Fruit fly (Drosophila melanogaster): ENCODE data around the gene muc.

The muc gene

DNA sequence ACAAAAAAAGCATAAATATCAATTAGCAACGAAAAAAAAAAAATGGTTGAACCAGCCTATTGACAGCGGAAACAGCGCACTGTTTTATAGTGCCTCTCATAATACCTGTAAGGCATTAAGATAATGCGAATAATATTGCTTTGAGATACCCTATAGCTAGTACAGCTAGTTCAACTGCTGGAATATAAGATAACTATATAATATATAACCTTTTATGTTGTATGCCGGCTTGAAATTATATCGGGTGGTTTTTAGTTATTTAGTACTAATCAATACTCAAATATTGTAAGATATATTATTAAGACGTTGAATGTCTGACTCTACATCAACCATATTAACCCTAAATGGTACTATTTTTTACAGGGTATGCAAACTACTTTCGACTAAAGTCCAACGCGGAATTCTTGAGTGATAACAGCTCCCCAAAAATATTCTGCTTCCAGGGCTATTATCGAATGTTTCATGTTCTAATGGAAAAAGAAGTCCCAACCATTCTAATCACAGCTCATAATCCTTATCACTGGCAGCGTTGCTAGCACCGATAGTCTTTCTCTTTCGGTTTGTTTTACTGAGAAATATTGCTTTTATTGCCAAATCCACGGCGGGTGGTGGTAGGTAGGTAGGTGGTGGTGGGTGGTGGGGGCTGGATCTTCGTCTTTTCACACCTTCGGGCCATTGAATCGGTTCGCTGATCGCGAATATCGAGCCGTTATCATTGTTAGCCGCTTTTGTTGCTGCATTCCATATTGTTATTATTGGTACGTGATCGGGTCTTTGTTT is 7.5 kb downstream of the muc start (continued):
- no peak for TF ChIP-seq CG12942 (GFP tag; optimal IDR thresholded peaks at IDR 0.05)
- TF ChIP-seq CG8944 (GFP tag; optimal IDR thresholded peaks at IDR 0.05): no peak
- no peak for TF ChIP-seq CG15479 (GFP tag; optimal IDR thresholded peaks at IDR 0.05)
- TF ChIP-seq Lpt (GFP tag; optimal IDR thresholded peaks at IDR 0.05): no peak
- peak; percentile 46; the same call in 1 of the 2 replicates for TF ChIP-seq CG10321 (GFP tag; IDR thresholded peaks at IDR 0.05)
- no peak for TF ChIP-seq fd64A (GFP tag; optimal IDR thresholded peaks at IDR 0.05)
- TF ChIP-seq Dfd (GFP tag; optimal IDR thresholded peaks at IDR 0.05): no peak
- peak; percentile 36 for TF ChIP-seq lilli (GFP tag; optimal IDR thresholded peaks at IDR 0.05)
- peak; percentile 56; the same call in 1 of the 2 replicates for TF ChIP-seq ap (GFP tag; IDR thresholded peaks at IDR 0.05)
- no peak for TF ChIP-seq abd-A (tag; optimal IDR thresholded peaks at IDR 0.05)
- TF ChIP-seq NFAT (GFP tag; IDR thresholded peaks at IDR 0.05): peak; percentile 62; the same call in 1 of the 2 replicates
- TF ChIP-seq mirr (GFP tag; optimal IDR thresholded peaks at IDR 0.05): peak; percentile 82
- TF ChIP-seq CG12236 (GFP tag; optimal IDR thresholded peaks at IDR 0.05): no peak
- TF ChIP-seq YL-1 (GFP tag; optimal IDR thresholded peaks at IDR 0.05): no peak
- no peak for TF ChIP-seq bigmax (GFP tag; optimal IDR thresholded peaks at IDR 0.05)
- no peak for TF ChIP-seq tio (GFP tag; optimal IDR thresholded peaks at IDR 0.05)
- no peak for TF ChIP-seq Mes4 (GFP tag; optimal IDR thresholded peaks at IDR 0.05)
- no peak for TF ChIP-seq dan (GFP tag; IDR thresholded peaks at IDR 0.05)
- TF ChIP-seq lab (GFP tag; optimal IDR thresholded peaks at IDR 0.05): peak; percentile 86
- TF ChIP-seq CG4820 (GFP tag; optimal IDR thresholded peaks at IDR 0.05): peak; percentile 14
- peak; percentile 46; the same call in 1 of the 2 replicates for TF ChIP-seq CG6689 (GFP tag; IDR thresholded peaks at IDR 0.05)
- TF ChIP-seq CG10959 (GFP tag; IDR thresholded peaks at IDR 0.05): peak; percentile 38; the same call in 1 of the 2 replicates
- no peak for TF ChIP-seq crc (GFP tag; optimal IDR thresholded peaks at IDR 0.05)
- TF ChIP-seq gcm (GFP tag; optimal IDR thresholded peaks at IDR 0.05): peak; percentile 64
- peak; percentile 84 for TF ChIP-seq CG32532 (GFP tag; IDR thresholded peaks at IDR 0.05)
- peak; percentile 91 for TF ChIP-seq Dbx (GFP tag; IDR thresholded peaks at IDR 0.05)
- no peak for TF ChIP-seq CG6654 (GFP tag; optimal IDR thresholded peaks at IDR 0.05)
- TF ChIP-seq CG11093 (GFP tag; IDR thresholded peaks at IDR 0.05): 0 out of 3 replicates have a peak, but pooled peaks have one; percentile 46
- peak; percentile 74 for TF ChIP-seq Abd-B (GFP tag; optimal IDR thresholded peaks at IDR 0.05)
- peak; percentile 95 for TF ChIP-seq Atf6 (GFP tag; IDR thresholded peaks at IDR 0.05)
- peak; percentile 37 for TF ChIP-seq Nf-YB (GFP tag; optimal IDR thresholded peaks at IDR 0.05)
- no peak for TF ChIP-seq CG7963 (GFP tag; IDR thresholded peaks at IDR 0.05; ENCODE audit: partially characterized antibody)
- TF ChIP-seq peb (GFP tag; IDR thresholded peaks at IDR 0.05): peak; percentile 57; the same call in 1 of the 2 replicates
- TF ChIP-seq zen2 (GFP tag; IDR thresholded peaks at IDR 0.05; ENCODE audit: partially characterized antibody): no peak
- TF ChIP-seq Sox102F (GFP tag; optimal IDR thresholded peaks at IDR 0.05): peak; percentile 79
- TF ChIP-seq CG12071 (GFP tag; optimal IDR thresholded peaks at IDR 0.05): peak; percentile 0
- no peak for TF ChIP-seq Doc2 (GFP tag; IDR thresholded peaks at IDR 0.05)
- TF ChIP-seq CTCF (GFP tag; optimal IDR thresholded peaks at IDR 0.05): no peak
- peak; percentile 40 for TF ChIP-seq zfh2 (GFP tag; optimal IDR thresholded peaks at IDR 0.05)
- no peak for TF ChIP-seq HLH4C (GFP tag; IDR thresholded peaks at IDR 0.05; ENCODE audit: partially characterized antibody)
- no peak for TF ChIP-seq yki (optimal IDR thresholded peaks at IDR 0.05)
- peak; percentile 73 for TF ChIP-seq D19A (tag; optimal IDR thresholded peaks at IDR 0.05)
- TF ChIP-seq bowl (GFP tag; IDR thresholded peaks at IDR 0.05): peak; percentile 73
- no peak for TF ChIP-seq MTF-1 (GFP tag; optimal IDR thresholded peaks at IDR 0.05; ENCODE audit: borderline replicate concordance)
- TF ChIP-seq cg (GFP tag; optimal IDR thresholded peaks at IDR 0.05): no peak
- TF ChIP-seq Dad (GFP tag; optimal IDR thresholded peaks at IDR 0.05): no peak
- TF ChIP-seq CG1603 (tag; optimal IDR thresholded peaks at IDR 0.05): peak; percentile 49
- TF ChIP-seq Drgx (GFP tag; IDR thresholded peaks at IDR 0.05): peak; percentile 53; the same call in 1 of the 2 replicates
- no peak for TF ChIP-seq en (GFP tag; optimal IDR thresholded peaks at IDR 0.05)
- TF ChIP-seq slbo (GFP tag; IDR thresholded peaks at IDR 0.05): peak; percentile 94
- TF ChIP-seq run (tag; optimal IDR thresholded peaks at IDR 0.05): peak; percentile 44

Data from whole organism, embryonic.